Fruit fly (Drosophila melanogaster) whole organism, embryonic: Measurements from ENCODE around the gene CG6356.
A peak's percentile ranks its signal among the peaks of the same experiment; 100 is the strongest.

Experiments used
- Atf3 ChIP-seq: fragments of 200-800 bp; sonication (Bioruptor generic); optimal IDR thresholded peaks from 3 replicates; lab custom pipeline; 2016; ENCODE audit warnings: missing biosample characterization, missing genetic modification characterization
- CG11085 ChIP-seq: fragments of 200-800 bp; sonication (Bioruptor generic); IDR thresholded peaks from 2 replicates; pipeline ENCODE4 v1.3.6; 2022; ENCODE audit warnings: missing biosample characterization, missing genetic modification characterization
- CG11456 ChIP-seq: fragments of 200-800 bp; sonication (Bioruptor generic); IDR thresholded peaks from 3 replicates; pipeline ENCODE4 v1.3.6; 2022; ENCODE audit warnings: missing biosample characterization, missing genetic modification characterization
- CG12769 ChIP-seq: fragments of 200-800 bp; sonication (Bioruptor generic); optimal IDR thresholded peaks from 2 replicates; lab custom pipeline; 2019; ENCODE audit warnings: missing biosample characterization, mild to moderate bottlenecking, missing genetic modification characterization, moderate library complexity
- CG13624 ChIP-seq: fragments of 200-800 bp; sonication (Bioruptor generic); optimal IDR thresholded peaks from 2 replicates; lab custom pipeline; 2016; ENCODE audit warnings: missing biosample characterization, missing genetic modification characterization
- CG14050 ChIP-seq: fragments of 200-800 bp; sonication (Bioruptor generic); IDR thresholded peaks from 3 replicates; pipeline ENCODE4 v1.3.6; 2022; ENCODE audit warnings: missing biosample characterization, missing genetic modification characterization
- CG14965 ChIP-seq: fragments of 200-800 bp; sonication (Bioruptor generic); optimal IDR thresholded peaks from 2 replicates; lab custom pipeline; 2016; ENCODE audit warnings: missing biosample characterization, missing genetic modification characterization, borderline replicate concordance
- CG1602 ChIP-seq: fragments of 200-800 bp; sonication (Bioruptor generic); optimal IDR thresholded peaks from 3 replicates; lab custom pipeline; 2016; ENCODE audit warnings: missing biosample characterization, missing genetic modification characterization
- CG17328 ChIP-seq: fragments of 200-800 bp; sonication (Bioruptor generic); IDR thresholded peaks from 2 replicates; pipeline ENCODE4 v1.3.6; 2022; ENCODE audit warnings: missing biosample characterization, missing genetic modification characterization
- CG1792 ChIP-seq: fragments of 200-800 bp; sonication (Bioruptor generic); optimal IDR thresholded peaks from 2 replicates; lab custom pipeline; 2016; ENCODE audit warnings: missing biosample characterization, missing genetic modification characterization
- CG1832 ChIP-seq: fragments of 200-800 bp; sonication (Bioruptor generic); optimal IDR thresholded peaks from 2 replicates; lab custom pipeline; 2017; ENCODE audit warnings: missing biosample characterization, mild to moderate bottlenecking, missing genetic modification characterization, inconsistent platforms
- CG18476 ChIP-seq: fragments of 200-800 bp; sonication (Bioruptor generic); optimal IDR thresholded peaks from 2 replicates; lab custom pipeline; 2016; ENCODE audit warnings: missing biosample characterization, mild to moderate bottlenecking, missing genetic modification characterization
- CG2116 ChIP-seq: fragments of 200-800 bp; sonication (Bioruptor generic); optimal IDR thresholded peaks from 3 replicates; lab custom pipeline; 2018; ENCODE audit warnings: missing biosample characterization, mild to moderate bottlenecking, missing genetic modification characterization
- CG2712 ChIP-seq: fragments of 200-800 bp; optimal IDR thresholded peaks from 3 replicates; lab custom pipeline; 2019; ENCODE audit warnings: missing biosample characterization, mild to moderate bottlenecking, missing genetic modification characterization, moderate library complexity
- CG30020 ChIP-seq: fragments of 200-800 bp; optimal IDR thresholded peaks from 2 replicates; lab custom pipeline; 2019; ENCODE audit warnings: missing biosample characterization, mild to moderate bottlenecking, missing genetic modification characterization, moderate library complexity
- CG31224 ChIP-seq: fragments of 200-800 bp; sonication (Bioruptor generic); IDR thresholded peaks from 2 replicates; pipeline ENCODE4 v1.3.6; 2022; ENCODE audit warnings: missing biosample characterization, missing genetic modification characterization
- CG7271 ChIP-seq: fragments of 200-800 bp; sonication (Bioruptor generic); optimal IDR thresholded peaks from 2 replicates; lab custom pipeline; 2018; ENCODE audit warnings: missing biosample characterization, mild to moderate bottlenecking, missing genetic modification characterization, moderate library complexity
- CG7357 ChIP-seq: fragments of 200-800 bp; sonication (Bioruptor generic); IDR thresholded peaks from 3 replicates; pipeline ENCODE4 v1.3.6; 2022; ENCODE audit warnings: missing biosample characterization, missing genetic modification characterization
- CG8765 ChIP-seq: fragments of 200-800 bp; sonication (Bioruptor generic); IDR thresholded peaks from 2 replicates; pipeline ENCODE4 v1.3.6; 2022; ENCODE audit warnings: missing biosample characterization, missing genetic modification characterization
- CG9609 ChIP-seq: fragments of 200-800 bp; sonication (Bioruptor generic); optimal IDR thresholded peaks from 3 replicates; lab custom pipeline; 2016; ENCODE audit warnings: missing biosample characterization, missing genetic modification characterization
- Camta ChIP-seq: fragments of 200-800 bp; sonication (Bioruptor generic); optimal IDR thresholded peaks from 2 replicates; lab custom pipeline; 2016; ENCODE audit warnings: missing biosample characterization, missing genetic modification characterization
- Dbx ChIP-seq: fragments of 200-800 bp; sonication (Bioruptor generic); IDR thresholded peaks from 3 replicates; pipeline ENCODE4 v1.3.6; 2022; ENCODE audit warnings: missing biosample characterization, missing genetic modification characterization
- Dref ChIP-seq: fragments of 200-800 bp; sonication (Bioruptor generic); IDR thresholded peaks from 2 replicates; pipeline ENCODE4 v1.3.6; 2022; ENCODE audit warnings: missing biosample characterization, missing genetic modification characterization
- ERR ChIP-seq: fragments of 200-800 bp; sonication (Bioruptor generic); optimal IDR thresholded peaks from 2 replicates; lab custom pipeline; 2016; ENCODE audit warnings: missing biosample characterization, missing genetic modification characterization
- H2.0 ChIP-seq: fragments of 200-800 bp; sonication (Bioruptor generic); IDR thresholded peaks from 2 replicates; pipeline ENCODE4 v1.3.6; 2022; ENCODE audit warnings: missing biosample characterization, missing genetic modification characterization
- HLH54F ChIP-seq: fragments of 200-800 bp; sonication (Bioruptor generic); optimal IDR thresholded peaks from 3 replicates; lab custom pipeline; 2016; ENCODE audit warnings: missing biosample characterization, missing genetic modification characterization
- Mes4 ChIP-seq: fragments of 200-800 bp; sonication (Bioruptor generic); optimal IDR thresholded peaks from 2 replicates; lab custom pipeline; 2016; ENCODE audit warnings: missing biosample characterization, missing genetic modification characterization
- Mrtf ChIP-seq: fragments of 200-800 bp; sonication (Bioruptor generic); IDR thresholded peaks from 3 replicates; pipeline ENCODE4 v1.3.6; 2022; ENCODE audit warnings: missing biosample characterization, missing genetic modification characterization
- NFAT ChIP-seq: fragments of 200-800 bp; sonication (Bioruptor generic); IDR thresholded peaks from 2 replicates; pipeline ENCODE4 v1.3.6; 2022; ENCODE audit warnings: missing biosample characterization, missing genetic modification characterization
- NK7.1 ChIP-seq: fragments of 200-800 bp; sonication (Bioruptor generic); optimal IDR thresholded peaks from 3 replicates; lab custom pipeline; 2016; ENCODE audit warnings: missing biosample characterization, missing genetic modification characterization
- Rfx ChIP-seq: fragments of 200-800 bp; sonication (Bioruptor generic); IDR thresholded peaks from 2 replicates; pipeline ENCODE4 v1.3.6; 2022; ENCODE audit warnings: missing biosample characterization, missing genetic modification characterization
- Side ChIP-seq: fragments of 200-800 bp; sonication (Bioruptor generic); optimal IDR thresholded peaks from 2 replicates; lab custom pipeline; 2016; ENCODE audit warnings: missing biosample characterization, missing genetic modification characterization
- al ChIP-seq: fragments of 200-800 bp; sonication (Bioruptor generic); IDR thresholded peaks from 2 replicates; pipeline ENCODE4 v1.3.6; 2022; ENCODE audit warnings: missing biosample characterization, missing genetic modification characterization
- ash1 ChIP-seq: fragments of 200-800 bp; sonication (Bioruptor generic); optimal IDR thresholded peaks from 2 replicates; lab custom pipeline; 2018; ENCODE audit warnings: missing biosample characterization, mild to moderate bottlenecking, missing genetic modification characterization
- br ChIP-seq: fragments of >200 bp; optimal IDR thresholded peaks from 2 replicates; lab custom pipeline; 2017
- dmrt11E ChIP-seq: fragments of 200-800 bp; sonication (Bioruptor generic); optimal IDR thresholded peaks from 3 replicates; lab custom pipeline; 2018; ENCODE audit warnings: missing biosample characterization, mild to moderate bottlenecking, missing genetic modification characterization, moderate library complexity
- fd3F ChIP-seq: fragments of 200-800 bp; sonication (Bioruptor generic); optimal IDR thresholded peaks from 2 replicates; lab custom pipeline; 2018; ENCODE audit warnings: missing biosample characterization, mild to moderate bottlenecking, missing genetic modification characterization, moderate library complexity
- ftz-f1 ChIP-seq: fragments of 200-800 bp; sonication (Bioruptor generic); optimal IDR thresholded peaks from 2 replicates; lab custom pipeline; 2016; ENCODE audit warnings: missing biosample characterization, missing genetic modification characterization
- fu2 ChIP-seq: fragments of 200-800 bp; sonication (Bioruptor generic); optimal IDR thresholded peaks from 2 replicates; lab custom pipeline; 2016; ENCODE audit warnings: missing biosample characterization, missing genetic modification characterization
- gcm ChIP-seq: fragments of 200-800 bp; sonication (Bioruptor generic); optimal IDR thresholded peaks from 2 replicates; lab custom pipeline; 2019; ENCODE audit warnings: missing biosample characterization, mild to moderate bottlenecking, missing genetic modification characterization, moderate library complexity
- h ChIP-seq: fragments of >200 bp; optimal IDR thresholded peaks from 2 replicates; lab custom pipeline; 2017
- lbe ChIP-seq: fragments of 200-800 bp; sonication (Bioruptor generic); optimal IDR thresholded peaks from 2 replicates; lab custom pipeline; 2016; ENCODE audit warnings: missing biosample characterization, mild to moderate bottlenecking, missing genetic modification characterization
- luna ChIP-seq: fragments of 200-800 bp; sonication (Bioruptor generic); optimal IDR thresholded peaks from 2 replicates; lab custom pipeline; 2016; ENCODE audit warnings: missing biosample characterization, missing genetic modification characterization
- nerfin-1 ChIP-seq: fragments of 200-800 bp; sonication (Bioruptor generic); optimal IDR thresholded peaks from 3 replicates; lab custom pipeline; 2019; ENCODE audit warnings: missing biosample characterization, mild to moderate bottlenecking, missing genetic modification characterization, moderate library complexity
- pan ChIP-seq, 4 experiments: fragments of >200 bp in 3 of 4; fragments of 200-800 bp in 1 of 4; sonication (Bioruptor generic) in 1 of 4; optimal IDR thresholded peaks in 3 of 4; IDR thresholded peaks in 1 of 4; 2 replicates each; pipeline versions ENCODE4 v1.3.6 to Lab custom; 2017 to 2022; ENCODE audit warnings: missing biosample characterization in 2 of 4, missing genetic modification characterization in 2 of 4, mixed read lengths in 1 of 4
- phol ChIP-seq: fragments of 200-800 bp; sonication (Bioruptor generic); optimal IDR thresholded peaks from 3 replicates; lab custom pipeline; 2018; ENCODE audit warnings: missing biosample characterization, mild to moderate bottlenecking, missing genetic modification characterization, moderate library complexity
- pnt ChIP-seq: fragments of 200-800 bp; sonication (Bioruptor generic); optimal IDR thresholded peaks from 3 replicates; lab custom pipeline; 2016; ENCODE audit warnings: missing biosample characterization, missing genetic modification characterization
- pzg ChIP-seq: fragments of 200-800 bp; sonication (Bioruptor generic); optimal IDR thresholded peaks from 3 replicates; lab custom pipeline; 2018; ENCODE audit warnings: missing biosample characterization, mild to moderate bottlenecking, missing genetic modification characterization, moderate library complexity
- row ChIP-seq: fragments of 200-800 bp; sonication (Bioruptor generic); IDR thresholded peaks from 3 replicates; pipeline ENCODE4 v1.3.6; 2022; ENCODE audit warnings: missing biosample characterization, missing genetic modification characterization
- slbo ChIP-seq: fragments of 200-800 bp; sonication (Bioruptor generic); IDR thresholded peaks from 2 replicates; pipeline ENCODE4 v1.3.6; 2022; ENCODE audit warnings: missing biosample characterization, missing genetic modification characterization
- tna ChIP-seq: fragments of 200-800 bp; sonication (Bioruptor generic); IDR thresholded peaks from 2 replicates; pipeline ENCODE4 v1.3.6; 2022; ENCODE audit warnings: missing biosample characterization, missing genetic modification characterization; ENCODE audit not compliant: partially characterized antibody
- ttk ChIP-seq: fragments of 200-800 bp; sonication (Bioruptor generic); IDR thresholded peaks from 2 replicates; pipeline ENCODE4 v2.1.2; 2022; ENCODE audit warnings: missing biosample characterization, missing genetic modification characterization

CG6356 gene

dm6 chr3R:24252494-24252893 is 31.3 kb upstream of the CG6356 start, which contains the start of gene beta-PheRS (continued):
- TF ChIP-seq ash1 (GFP tag; lab: Kevin White, UChicago), result peak; percentile 12
- peak; percentile 68 for TF ChIP-seq phol (tag; lab: Kevin White, UChicago)
- TF ChIP-seq CG1602 (GFP tag; lab: Kevin White, UChicago), result peak; percentile 26
- peak; percentile 16; the same call in 1 of the 3 replicates for TF ChIP-seq CG14050
- no peak for TF ChIP-seq CG1832 (GFP tag; lab: Kevin White, UChicago)
- no peak for TF ChIP-seq h (lab: Kevin White, UChicago)
- TF ChIP-seq CG17328 (GFP tag; lab: Robert Waterston, UW), result no peak; the same call in 1 of the 2 replicates
- peak; percentile 56 for TF ChIP-seq CG7271
- peak; percentile 35 for TF ChIP-seq Camta (GFP tag; lab: Kevin White, UChicago)
- TF ChIP-seq NFAT (GFP tag; lab: Robert Waterston, UW), result peak; percentile 77
- 0 out of 2 replicates have a peak, but pooled peaks have one; percentile 47 for TF ChIP-seq al (GFP tag; lab: Robert Waterston, UW)
- peak; percentile 33 for TF ChIP-seq fu2
- TF ChIP-seq H2.0 (GFP tag; lab: Robert Waterston, UW), result peak; percentile 55
- TF ChIP-seq CG8765, result no peak
- TF ChIP-seq fd3F (GFP tag; lab: Kevin White, UChicago), result peak; percentile 19
- peak; percentile 37 for TF ChIP-seq pnt
- no peak for TF ChIP-seq pan (optimal IDR thresholded peaks at IDR 0.05; lab: Kevin White, UChicago)
- peak in 1 of 2 experiments; percentile 46 for TF ChIP-seq pan (GFP tag; optimal IDR thresholded peaks at IDR 0.05 in 1 of 2, IDR thresholded peaks at IDR 0.05 in 1 of 2)
- TF ChIP-seq CG2712 (tag; lab: Kevin White, UChicago), result peak; percentile 91
- TF ChIP-seq gcm (GFP tag; lab: Kevin White, UChicago), result no peak
- TF ChIP-seq lbe, result peak; percentile 4
- TF ChIP-seq Atf3 (GFP tag; lab: Kevin White, UChicago), result peak; percentile 2
- peak; percentile 61 for TF ChIP-seq HLH54F (GFP tag; lab: Kevin White, UChicago)
- TF ChIP-seq pzg (GFP tag; lab: Kevin White, UChicago), result peak; percentile 99
- TF ChIP-seq nerfin-1 (tag; lab: Kevin White, UChicago), result no peak
- no peak for TF ChIP-seq NK7.1
- peak; percentile 86 for TF ChIP-seq Rfx (GFP tag; lab: Robert Waterston, UW)
- peak; percentile 9; the same call in 1 of the 2 replicates for TF ChIP-seq ttk (GFP tag; lab: Robert Waterston, UW)
- peak; percentile 64 for TF ChIP-seq CG13624 (GFP tag; lab: Kevin White, UChicago)
- TF ChIP-seq Dref (GFP tag; lab: Robert Waterston, UW), result peak; percentile 59
- peak; percentile 88 for TF ChIP-seq Dbx (GFP tag; lab: Robert Waterston, UW)
- peak; percentile 64 for TF ChIP-seq Side (GFP tag; lab: Kevin White, UChicago)
- peak; percentile 68; the same call in 2 of the 3 replicates for TF ChIP-seq CG11456
- peak; percentile 29; the same call in 1 of the 2 replicates for TF ChIP-seq CG11085 (GFP tag; lab: Robert Waterston, UW)
- TF ChIP-seq slbo (GFP tag; lab: Robert Waterston, UW), result peak; percentile 83
- TF ChIP-seq CG30020 (tag; lab: Kevin White, UChicago), result peak; percentile 92
- TF ChIP-seq ERR (GFP tag; lab: Kevin White, UChicago), result peak; percentile 79
- peak; percentile 15 for TF ChIP-seq dmrt11E (tag; lab: Kevin White, UChicago)
- TF ChIP-seq br (lab: Kevin White, UChicago), result no peak
- peak; percentile 48; the same call in 1 of the 3 replicates for TF ChIP-seq Mrtf
- TF ChIP-seq Mes4, result peak; percentile 30
- peak; percentile 3 for TF ChIP-seq CG9609
- TF ChIP-seq CG18476 (GFP tag; lab: Kevin White, UChicago), result peak; percentile 4
- no peak for TF ChIP-seq CG31224 (GFP tag; lab: Robert Waterston, UW)
- peak; percentile 71 for TF ChIP-seq ftz-f1 (GFP tag; lab: Kevin White, UChicago)
- TF ChIP-seq tna, result peak; percentile 80
- TF ChIP-seq CG1792 (GFP tag; lab: Kevin White, UChicago), result peak; percentile 0
- no peak for TF ChIP-seq CG12769 (tag; lab: Kevin White, UChicago)
- TF ChIP-seq CG14965, result no peak
- peak; percentile 99 for TF ChIP-seq CG7357 (GFP tag; lab: Robert Waterston, UW)
- TF ChIP-seq CG2116 (GFP tag; lab: Kevin White, UChicago), result peak; percentile 49
- TF ChIP-seq luna (GFP tag; lab: Kevin White, UChicago), result peak; percentile 30
- peak; percentile 91 for TF ChIP-seq row
